Fruit fly (Drosophila melanogaster) whole organism, prepupa: Measurements from ENCODE around the gene Tsp97E.

Experiments
- Blimp-1 ChIP-seq: fragments of 200-800 bp; sonication (Bioruptor generic); optimal IDR thresholded peaks from 3 replicates; lab custom pipeline; 2017; ENCODE audit warnings: missing biosample characterization, missing genetic modification characterization, mild to moderate bottlenecking, moderate library complexity, missing genetic modification reagents
- CG10631 ChIP-seq: fragments of 200-800 bp; sonication (Bioruptor generic); optimal IDR thresholded peaks from 2 replicates; lab custom pipeline; 2016; ENCODE audit warnings: missing biosample characterization, missing genetic modification characterization
- CG10669 ChIP-seq: fragments of 200-800 bp; sonication (Bioruptor generic); optimal IDR thresholded peaks from 3 replicates; lab custom pipeline; 2018; ENCODE audit warnings: missing biosample characterization, mild to moderate bottlenecking, missing genetic modification characterization, moderate library complexity
- CG11294 ChIP-seq: fragments of 200-800 bp; sonication (Bioruptor generic); IDR thresholded peaks from 2 replicates; pipeline ENCODE4 v1.3.6; 2022; ENCODE audit warnings: missing biosample characterization, missing genetic modification characterization
- CG11902 ChIP-seq: fragments of 200-800 bp; sonication (Bioruptor generic); optimal IDR thresholded peaks from 3 replicates; lab custom pipeline; 2016; ENCODE audit warnings: missing biosample characterization, missing genetic modification characterization
- CG15336 ChIP-seq: fragments of 200-800 bp; sonication (Bioruptor generic); IDR thresholded peaks from 2 replicates; pipeline ENCODE4 v1.3.6; 2022; ENCODE audit warnings: missing biosample characterization, missing genetic modification characterization
- CG1621 ChIP-seq: fragments of 200-800 bp; sonication (Bioruptor generic); optimal IDR thresholded peaks from 3 replicates; lab custom pipeline; 2018; ENCODE audit warnings: missing biosample characterization, mild to moderate bottlenecking, missing genetic modification characterization
- CG16779 ChIP-seq: fragments of 200-800 bp; sonication (Bioruptor generic); optimal IDR thresholded peaks from 3 replicates; lab custom pipeline; 2017; ENCODE audit warnings: missing biosample characterization, mild to moderate bottlenecking, missing genetic modification characterization
- CG32006 ChIP-seq: fragments of 200-800 bp; sonication (Bioruptor generic); optimal IDR thresholded peaks from 3 replicates; lab custom pipeline; 2017; ENCODE audit warnings: missing biosample characterization, mild to moderate bottlenecking, missing genetic modification characterization
- CG34406 ChIP-seq: fragments of 200-800 bp; sonication (Bioruptor generic); optimal IDR thresholded peaks from 3 replicates; lab custom pipeline; 2016; ENCODE audit warnings: missing biosample characterization, missing genetic modification characterization
- CG3919 ChIP-seq: fragments of 200-800 bp; sonication (Bioruptor generic); optimal IDR thresholded peaks from 3 replicates; lab custom pipeline; 2016; ENCODE audit warnings: missing biosample characterization, missing genetic modification characterization
- CG4318 ChIP-seq: fragments of 200-800 bp; sonication (Bioruptor generic); optimal IDR thresholded peaks from 3 replicates; lab custom pipeline; 2017; ENCODE audit warnings: missing biosample characterization, mild to moderate bottlenecking, missing genetic modification characterization
- CG6163 ChIP-seq: fragments of 200-800 bp; sonication (Bioruptor generic); IDR thresholded peaks from 3 replicates; pipeline ENCODE4 v1.3.6; 2022; ENCODE audit warnings: missing biosample characterization, missing genetic modification characterization
- CG6276 ChIP-seq: fragments of 200-800 bp; sonication (Bioruptor generic); optimal IDR thresholded peaks from 2 replicates; lab custom pipeline; 2017; ENCODE audit warnings: missing biosample characterization, mild to moderate bottlenecking, missing genetic modification characterization
- CG6792 ChIP-seq: fragments of 200-800 bp; sonication (Bioruptor generic); optimal IDR thresholded peaks from 3 replicates; lab custom pipeline; 2016; ENCODE audit warnings: missing biosample characterization, missing genetic modification characterization
- CG6808 ChIP-seq: fragments of 200-800 bp; sonication (Bioruptor generic); optimal IDR thresholded peaks from 3 replicates; lab custom pipeline; 2017; ENCODE audit warnings: missing biosample characterization, missing genetic modification characterization, mild to moderate bottlenecking, moderate library complexity, missing genetic modification reagents
- CG6854 ChIP-seq: fragments of 200-800 bp; sonication (Bioruptor generic); optimal IDR thresholded peaks from 2 replicates; lab custom pipeline; 2017; ENCODE audit warnings: missing biosample characterization, mild to moderate bottlenecking, missing genetic modification characterization
- CG7368 ChIP-seq: fragments of 200-800 bp; sonication (Bioruptor generic); optimal IDR thresholded peaks from 3 replicates; lab custom pipeline; 2016; ENCODE audit warnings: missing biosample characterization, missing genetic modification characterization
- CG8319 ChIP-seq: fragments of 200-800 bp; sonication (Bioruptor generic); optimal IDR thresholded peaks from 3 replicates; lab custom pipeline; 2016; ENCODE audit warnings: missing biosample characterization, missing genetic modification characterization
- CG9139 ChIP-seq: fragments of 200-800 bp; sonication (Bioruptor generic); optimal IDR thresholded peaks from 3 replicates; lab custom pipeline; 2017; ENCODE audit warnings: missing biosample characterization, mild to moderate bottlenecking, missing genetic modification characterization
- Eip75B ChIP-seq: fragments of 200-800 bp; sonication (Bioruptor generic); optimal IDR thresholded peaks from 3 replicates; lab custom pipeline; 2016; ENCODE audit warnings: missing biosample characterization, missing genetic modification characterization
- Eip93F ChIP-seq: fragments of 200-800 bp; sonication (Bioruptor generic); optimal IDR thresholded peaks from 2 replicates; lab custom pipeline; 2016; ENCODE audit warnings: missing biosample characterization, mild to moderate bottlenecking, missing genetic modification characterization
- Ets21C ChIP-seq: fragments of 200-800 bp; sonication (Bioruptor generic); optimal IDR thresholded peaks from 3 replicates; lab custom pipeline; 2016; ENCODE audit warnings: missing biosample characterization, missing genetic modification characterization
- Gug ChIP-seq: fragments of 200-800 bp; sonication (Bioruptor generic); IDR thresholded peaks from 2 replicates; pipeline ENCODE4 v1.3.6; 2022; ENCODE audit warnings: missing biosample characterization, missing genetic modification characterization
- Hr38 ChIP-seq: sonication (Bioruptor generic); optimal IDR thresholded peaks from 2 replicates; lab custom pipeline; 2016; ENCODE audit warnings: missing biosample characterization, missing genetic modification characterization
- Hr39 ChIP-seq: fragments of 200-800 bp; sonication (Bioruptor generic); optimal IDR thresholded peaks from 2 replicates; lab custom pipeline; 2016; ENCODE audit warnings: missing biosample characterization, missing genetic modification characterization
- Lpt ChIP-seq: fragments of 200-800 bp; sonication (Bioruptor generic); optimal IDR thresholded peaks from 3 replicates; lab custom pipeline; 2016; ENCODE audit warnings: missing biosample characterization, missing genetic modification characterization
- Met ChIP-seq: fragments of 200-800 bp; sonication (Bioruptor generic); optimal IDR thresholded peaks from 3 replicates; lab custom pipeline; 2016; ENCODE audit warnings: missing biosample characterization, missing genetic modification characterization
- OdsH ChIP-seq: fragments of 200-800 bp; sonication (Bioruptor generic); optimal IDR thresholded peaks from 3 replicates; lab custom pipeline; 2016; ENCODE audit warnings: missing biosample characterization, missing genetic modification characterization
- Sox102F ChIP-seq: fragments of 200-800 bp; sonication (Bioruptor generic); optimal IDR thresholded peaks from 2 replicates; lab custom pipeline; 2016; ENCODE audit warnings: missing biosample characterization, mild to moderate bottlenecking, missing genetic modification characterization
- Sox14 ChIP-seq: fragments of 200-800 bp; sonication (Bioruptor generic); optimal IDR thresholded peaks from 3 replicates; lab custom pipeline; 2016; ENCODE audit warnings: missing biosample characterization, missing genetic modification characterization
- Sox15 ChIP-seq: fragments of 200-800 bp; sonication (Bioruptor generic); optimal IDR thresholded peaks from 3 replicates; lab custom pipeline; 2016; ENCODE audit warnings: missing biosample characterization, missing genetic modification characterization
- achi ChIP-seq: fragments of 200-800 bp; sonication (Bioruptor generic); optimal IDR thresholded peaks from 3 replicates; lab custom pipeline; 2016; ENCODE audit warnings: missing biosample characterization, missing genetic modification characterization
- acj6 ChIP-seq: fragments of 200-800 bp; sonication (Bioruptor generic); optimal IDR thresholded peaks from 3 replicates; lab custom pipeline; 2016; ENCODE audit warnings: missing biosample characterization, missing genetic modification characterization
- dac ChIP-seq: fragments of 200-800 bp; sonication (Bioruptor generic); optimal IDR thresholded peaks from 2 replicates; lab custom pipeline; 2017; ENCODE audit warnings: missing biosample characterization, mild to moderate bottlenecking, missing genetic modification characterization
- dsx ChIP-seq: fragments of 200-800 bp; optimal IDR thresholded peaks from 3 replicates; lab custom pipeline; 2019; ENCODE audit warnings: missing biosample characterization, mild to moderate bottlenecking, missing genetic modification characterization, moderate library complexity; ENCODE audit not compliant: poor library complexity, severe bottlenecking
- eg ChIP-seq: fragments of 200-800 bp; sonication (Bioruptor generic); IDR thresholded peaks from 3 replicates; pipeline ENCODE4 v1.3.6; 2022; ENCODE audit warnings: missing biosample characterization, missing genetic modification characterization
- esn ChIP-seq: fragments of 200-800 bp; sonication (Bioruptor generic); optimal IDR thresholded peaks from 2 replicates; lab custom pipeline; 2016; ENCODE audit warnings: missing biosample characterization, mild to moderate bottlenecking, missing genetic modification characterization, moderate library complexity
- fd59A ChIP-seq: fragments of 200-800 bp; sonication (Bioruptor generic); optimal IDR thresholded peaks from 2 replicates; lab custom pipeline; 2017; ENCODE audit warnings: missing biosample characterization, mild to moderate bottlenecking, missing genetic modification characterization, missing genetic modification reagents
- fd85E ChIP-seq: fragments of 200-800 bp; sonication (Bioruptor generic); optimal IDR thresholded peaks from 3 replicates; lab custom pipeline; 2016; ENCODE audit warnings: missing biosample characterization, missing genetic modification characterization
- fkh ChIP-seq: fragments of 200-800 bp; sonication (Bioruptor generic); optimal IDR thresholded peaks from 3 replicates; lab custom pipeline; 2017; ENCODE audit warnings: missing biosample characterization, mild to moderate bottlenecking, missing genetic modification characterization, moderate library complexity
- lz ChIP-seq: fragments of 200-800 bp; sonication (Bioruptor generic); optimal IDR thresholded peaks from 3 replicates; lab custom pipeline; 2016; ENCODE audit warnings: missing biosample characterization, missing genetic modification characterization
- net ChIP-seq: fragments of 200-800 bp; sonication (Bioruptor generic); optimal IDR thresholded peaks from 3 replicates; lab custom pipeline; 2016; ENCODE audit warnings: missing biosample characterization, missing genetic modification characterization
- salr ChIP-seq, 2 experiments: fragments of 200-800 bp; sonication (Bioruptor generic); optimal IDR thresholded peaks; 3 replicates each; lab custom pipeline; 2016 to 2018; ENCODE audit warnings: missing biosample characterization in 2 of 2, missing genetic modification characterization in 2 of 2, mild to moderate bottlenecking in 1 of 2
- ss ChIP-seq, 2 experiments: fragments of 200-800 bp; sonication (Bioruptor generic); optimal IDR thresholded peaks; 2 replicates in 1 of 2; 3 replicates in 1 of 2; lab custom pipeline; 2017 to 2018; ENCODE audit warnings: mild to moderate bottlenecking in 2 of 2, missing biosample characterization in 2 of 2, missing genetic modification characterization in 2 of 2, moderate library complexity in 1 of 2
- svp ChIP-seq: fragments of 200-800 bp; sonication (Bioruptor generic); peaks from one replicate; lab custom pipeline; 2016; ENCODE audit warnings: missing biosample characterization, missing genetic modification characterization
- topi ChIP-seq: fragments of 200-800 bp; sonication (Bioruptor generic); optimal IDR thresholded peaks from 3 replicates; lab custom pipeline; 2016; ENCODE audit warnings: missing biosample characterization, missing genetic modification characterization
- vri ChIP-seq: fragments of 200-800 bp; sonication (Bioruptor generic); optimal IDR thresholded peaks from 3 replicates; lab custom pipeline; 2016; ENCODE audit warnings: missing biosample characterization, mild to moderate bottlenecking, missing genetic modification characterization

Tsp97E gene

dm6 chr3R:26954020-26954672 lies 10.5 kb downstream of the Tsp97E start (continued):
- peak; percentile 87 for TF ChIP-seq Eip93F (GFP tag; lab: Kevin White, UChicago)
- peak; percentile 98 for TF ChIP-seq CG15336 (GFP tag; lab: Robert Waterston, UW)
- TF ChIP-seq CG6276 (GFP tag; lab: Kevin White, UChicago), result peak; percentile 92
- TF ChIP-seq CG7368 (GFP tag; lab: Kevin White, UChicago), result peak; percentile 91
- peak; percentile 77 for TF ChIP-seq topi
- peak; percentile 73 for TF ChIP-seq fkh (GFP tag; lab: Kevin White, UChicago)
- TF ChIP-seq Hr38 (GFP tag; lab: Kevin White, UChicago), result no peak
- peak; percentile 96 for TF ChIP-seq CG34406 (GFP tag; lab: Kevin White, UChicago)
- TF ChIP-seq CG16779, result peak; percentile 91
- TF ChIP-seq, all 60 proteins: peak for 59

DNA sequence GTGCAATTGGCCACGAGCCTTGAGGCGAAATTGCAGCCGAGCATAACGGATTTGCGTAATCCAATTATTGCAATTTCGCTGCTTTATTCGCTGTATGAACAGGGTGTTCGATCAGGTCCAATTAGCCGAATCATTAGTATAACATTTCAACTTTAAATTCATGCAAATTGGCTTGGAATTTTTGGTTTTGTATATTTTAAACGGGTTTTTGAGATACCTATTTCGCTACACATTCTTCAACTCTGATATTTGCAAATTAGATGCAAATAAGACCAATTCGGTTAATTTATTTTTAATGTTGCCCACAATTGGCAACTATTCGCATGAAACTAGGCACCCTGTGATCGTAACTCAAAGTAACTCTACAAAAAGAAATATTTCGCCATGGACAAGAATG lies 11.1 kb downstream of the Tsp97E start:
- TF ChIP-seq net (GFP tag; lab: Kevin White, UChicago) (peak; percentile 95), CG11294 (GFP tag; lab: Robert Waterston, UW) (peak; percentile 89), vri (GFP tag; lab: Kevin White, UChicago) (no peak), Ets21C (GFP tag; lab: Kevin White, UChicago) (peak; percentile 48), salr (GFP tag; optimal IDR thresholded peaks at IDR 0.05; lab: Kevin White, UChicago) (peak; percentile 93 to 97), Hr38 (GFP tag; lab: Kevin White, UChicago) (peak; percentile 73), eg (GFP tag; lab: Robert Waterston, UW) (peak; percentile 93), Sox14 (peak; percentile 93), CG16779 (peak; percentile 64), CG6854 (GFP tag; lab: Kevin White, UChicago) (no peak), Lpt (GFP tag; lab: Kevin White, UChicago) (peak; percentile 89), CG6808 (peak; percentile 87), OdsH (GFP tag; lab: Kevin White, UChicago) (peak; percentile 97), Gug (peak; percentile 87), CG6163 (GFP tag; lab: Robert Waterston, UW) (peak; percentile 87), topi (peak; percentile 81), Hr39 (GFP tag; lab: Kevin White, UChicago) (peak; percentile 75), achi (GFP tag; lab: Kevin White, UChicago) (peak; percentile 87), CG9139 (GFP tag; lab: Kevin White, UChicago) (peak; percentile 28), dsx (peak; percentile 86), CG3919 (peak; percentile 94), dac (GFP tag; lab: Kevin White, UChicago) (peak; percentile 95), CG11902 (GFP tag; lab: Kevin White, UChicago) (peak; percentile 72), Met (peak; percentile 20), CG8319 (GFP tag; lab: Kevin White, UChicago) (peak; percentile 90), Sox15 (GFP tag; lab: Kevin White, UChicago) (peak; percentile 88), CG1621 (peak; percentile 94), Blimp-1 (GFP tag; lab: Kevin White, UChicago) (no peak), CG4318 (GFP tag; lab: Kevin White, UChicago) (peak; percentile 93), Eip93F (GFP tag; lab: Kevin White, UChicago) (no peak), CG7368 (GFP tag; lab: Kevin White, UChicago) (peak; percentile 94), lz (GFP tag; lab: Kevin White, UChicago) (peak; percentile 77), esn (peak; percentile 53), fd85E (GFP tag; lab: Kevin White, UChicago) (peak; percentile 83), fd59A (GFP tag; lab: Kevin White, UChicago) (peak; percentile 90), Eip75B (GFP tag; lab: Kevin White, UChicago) (peak; percentile 83), acj6 (GFP tag; lab: Kevin White, UChicago) (peak; percentile 94), CG10631 (GFP tag; lab: Kevin White, UChicago) (peak; percentile 78), CG6792 (GFP tag; lab: Kevin White, UChicago) (peak; percentile 81), ss (GFP tag; optimal IDR thresholded peaks at IDR 0.05; lab: Kevin White, UChicago) (peak in 1 of 2 experiments; percentile 68), CG32006 (GFP tag; lab: Kevin White, UChicago) (peak; percentile 94), CG10669 (GFP tag; lab: Kevin White, UChicago) (peak; percentile 94), CG34406 (GFP tag; lab: Kevin White, UChicago) (peak; percentile 65), svp (GFP tag; lab: Kevin White, UChicago) (peak; percentile 84), Sox102F (GFP tag; lab: Kevin White, UChicago) (no peak)
